Fruit fly (Drosophila melanogaster) whole organism, embryonic: ENCODE measurements around the gene CG43355.
A peak's percentile ranks its signal among the peaks of the same experiment; 100 is the strongest.

Experiments used
- Abd-B ChIP-seq: fragments of 200-800 bp; sonication (Bioruptor generic); optimal IDR thresholded peaks from 2 replicates; lab custom pipeline; 2018; ENCODE audit warnings: missing biosample characterization, mild to moderate bottlenecking, missing genetic modification characterization, moderate library complexity
- Bgb ChIP-seq: fragments of 200-800 bp; sonication (Bioruptor generic); IDR thresholded peaks from 2 replicates; pipeline ENCODE4 v1.3.6; 2022; ENCODE audit warnings: missing biosample characterization, missing genetic modification characterization; ENCODE audit not compliant: partially characterized antibody
- Blimp-1 ChIP-seq: fragments of 200-800 bp; sonication (Bioruptor generic); optimal IDR thresholded peaks from 3 replicates; lab custom pipeline; 2018; ENCODE audit warnings: missing biosample characterization, missing genetic modification characterization, mild to moderate bottlenecking, moderate library complexity, missing genetic modification reagents
- CG10274 ChIP-seq: fragments of 200-800 bp; sonication (Bioruptor generic); optimal IDR thresholded peaks from 3 replicates; lab custom pipeline; 2017; ENCODE audit warnings: missing biosample characterization, mild to moderate bottlenecking, missing genetic modification characterization
- CG10565 ChIP-seq: fragments of 200-800 bp; sonication (Bioruptor generic); optimal IDR thresholded peaks from 3 replicates; lab custom pipeline; 2016; ENCODE audit warnings: missing biosample characterization, mild to moderate bottlenecking, missing genetic modification characterization
- CG10959 ChIP-seq: fragments of 200-800 bp; sonication (Bioruptor generic); IDR thresholded peaks from 2 replicates; pipeline ENCODE4 v1.3.6; 2022; ENCODE audit warnings: missing biosample characterization, missing genetic modification characterization
- CG12659 ChIP-seq: fragments of 200-800 bp; sonication (Bioruptor generic); optimal IDR thresholded peaks from 3 replicates; lab custom pipeline; 2017; ENCODE audit warnings: mild to moderate bottlenecking, missing biosample characterization, missing genetic modification reagents, missing genetic modification characterization
- CG12769 ChIP-seq: fragments of 200-800 bp; sonication (Bioruptor generic); optimal IDR thresholded peaks from 2 replicates; lab custom pipeline; 2019; ENCODE audit warnings: missing biosample characterization, mild to moderate bottlenecking, missing genetic modification characterization, moderate library complexity
- CG13624 ChIP-seq: fragments of 200-800 bp; sonication (Bioruptor generic); optimal IDR thresholded peaks from 2 replicates; lab custom pipeline; 2016; ENCODE audit warnings: missing biosample characterization, missing genetic modification characterization
- CG14050 ChIP-seq: fragments of 200-800 bp; sonication (Bioruptor generic); IDR thresholded peaks from 3 replicates; pipeline ENCODE4 v1.3.6; 2022; ENCODE audit warnings: missing biosample characterization, missing genetic modification characterization
- CG15479 ChIP-seq: fragments of 200-800 bp; sonication (Bioruptor generic); optimal IDR thresholded peaks from 3 replicates; lab custom pipeline; 2019; ENCODE audit warnings: missing biosample characterization, mild to moderate bottlenecking, missing genetic modification characterization, moderate library complexity
- CG31224 ChIP-seq: fragments of 200-800 bp; sonication (Bioruptor generic); IDR thresholded peaks from 2 replicates; pipeline ENCODE4 v1.3.6; 2022; ENCODE audit warnings: missing biosample characterization, missing genetic modification characterization
- CG34224 ChIP-seq: fragments of 200-800 bp; sonication (Bioruptor generic); IDR thresholded peaks from 3 replicates; pipeline ENCODE4 v1.3.6; 2022; ENCODE audit warnings: missing biosample characterization, missing genetic modification characterization; ENCODE audit not compliant: partially characterized antibody
- CG3847 ChIP-seq: fragments of 200-800 bp; sonication (Bioruptor generic); IDR thresholded peaks from 2 replicates; pipeline ENCODE4 v1.3.6; 2022; ENCODE audit warnings: missing biosample characterization, missing genetic modification characterization
- CG4424 ChIP-seq: fragments of 200-800 bp; sonication (Bioruptor generic); optimal IDR thresholded peaks from 3 replicates; lab custom pipeline; 2016; ENCODE audit warnings: missing biosample characterization, missing genetic modification characterization
- CG4707 ChIP-seq: fragments of 200-800 bp; sonication (Bioruptor generic); optimal IDR thresholded peaks from 2 replicates; lab custom pipeline; 2018; ENCODE audit warnings: missing biosample characterization, mild to moderate bottlenecking, missing genetic modification characterization, moderate library complexity
- CG7271 ChIP-seq: fragments of 200-800 bp; sonication (Bioruptor generic); optimal IDR thresholded peaks from 2 replicates; lab custom pipeline; 2018; ENCODE audit warnings: missing biosample characterization, mild to moderate bottlenecking, missing genetic modification characterization, moderate library complexity
- CG8765 ChIP-seq: fragments of 200-800 bp; sonication (Bioruptor generic); IDR thresholded peaks from 2 replicates; pipeline ENCODE4 v1.3.6; 2022; ENCODE audit warnings: missing biosample characterization, missing genetic modification characterization
- Dek ChIP-seq: fragments of 200-800 bp; sonication (Bioruptor generic); optimal IDR thresholded peaks from 3 replicates; lab custom pipeline; 2019; ENCODE audit warnings: missing biosample characterization, mild to moderate bottlenecking, missing genetic modification characterization, moderate library complexity
- Dfd ChIP-seq, 2 experiments: fragments of >200 bp; optimal IDR thresholded peaks; 2 replicates each; lab custom pipeline; 2017; ENCODE audit warnings: missing biosample characterization in 2 of 2, missing genetic modification characterization in 2 of 2
- Dip2 ChIP-seq: fragments of 200-800 bp; sonication (Bioruptor generic); IDR thresholded peaks from 2 replicates; pipeline ENCODE4 v1.3.6; 2022; ENCODE audit warnings: missing biosample characterization, missing genetic modification characterization
- GATAe ChIP-seq: fragments of 200-800 bp; sonication (Bioruptor generic); conservative IDR thresholded peaks from 2 replicates; pipeline ENCODE4 v1.3.6; 2022; ENCODE audit warnings: missing biosample characterization, missing genetic modification characterization
- H15 ChIP-seq: fragments of 200-800 bp; sonication (Bioruptor generic); IDR thresholded peaks from 3 replicates; pipeline ENCODE4 v1.3.6; 2022; ENCODE audit warnings: missing biosample characterization, missing genetic modification characterization
- HmgZ ChIP-seq: fragments of 200-800 bp; sonication (Bioruptor generic); optimal IDR thresholded peaks from 2 replicates; lab custom pipeline; 2018; ENCODE audit warnings: missing biosample characterization, mild to moderate bottlenecking, missing genetic modification characterization
- Hr51 ChIP-seq, 2 experiments: fragments of 200-800 bp; sonication (Bioruptor generic); optimal IDR thresholded peaks; 2 replicates in 1 of 2; 3 replicates in 1 of 2; lab custom pipeline; 2016 to 2018; ENCODE audit warnings: missing biosample characterization in 2 of 2, missing genetic modification characterization in 2 of 2, mild to moderate bottlenecking in 1 of 2, moderate library complexity in 1 of 2
- Mes4 ChIP-seq: fragments of 200-800 bp; sonication (Bioruptor generic); optimal IDR thresholded peaks from 2 replicates; lab custom pipeline; 2016; ENCODE audit warnings: missing biosample characterization, missing genetic modification characterization
- NK7.1 ChIP-seq: fragments of 200-800 bp; sonication (Bioruptor generic); optimal IDR thresholded peaks from 3 replicates; lab custom pipeline; 2016; ENCODE audit warnings: missing biosample characterization, missing genetic modification characterization
- Neu2 ChIP-seq: fragments of 200-800 bp; sonication (Bioruptor generic); optimal IDR thresholded peaks from 3 replicates; lab custom pipeline; 2016; ENCODE audit warnings: missing biosample characterization, missing genetic modification characterization, borderline replicate concordance
- Nf-YC ChIP-seq: fragments of 200-800 bp; optimal IDR thresholded peaks from 3 replicates; lab custom pipeline; 2019; ENCODE audit warnings: missing biosample characterization, mild to moderate bottlenecking, missing genetic modification characterization, moderate library complexity
- Oli ChIP-seq: fragments of 200-800 bp; sonication (Bioruptor generic); optimal IDR thresholded peaks from 2 replicates; lab custom pipeline; 2018; ENCODE audit warnings: missing biosample characterization, mild to moderate bottlenecking, missing genetic modification characterization, moderate library complexity
- Pdp1 ChIP-seq, 2 experiments: fragments of 200-800 bp; sonication (Bioruptor generic); optimal IDR thresholded peaks; 3 replicates each; lab custom pipeline; 2016; ENCODE audit warnings: missing biosample characterization in 2 of 2, missing genetic modification characterization in 2 of 2, mild to moderate bottlenecking in 1 of 2, moderate library complexity in 1 of 2
- Sin3A ChIP-seq: fragments of >200 bp; optimal IDR thresholded peaks from 2 replicates; lab custom pipeline; 2018
- Spps ChIP-seq: fragments of 200-800 bp; sonication (Bioruptor generic); optimal IDR thresholded peaks from 2 replicates; lab custom pipeline; 2018; ENCODE audit warnings: missing biosample characterization, mild to moderate bottlenecking, missing genetic modification characterization
- ash1 ChIP-seq: fragments of 200-800 bp; sonication (Bioruptor generic); optimal IDR thresholded peaks from 2 replicates; lab custom pipeline; 2018; ENCODE audit warnings: missing biosample characterization, mild to moderate bottlenecking, missing genetic modification characterization
- corto ChIP-seq: fragments of 200-800 bp; sonication (Bioruptor generic); optimal IDR thresholded peaks from 2 replicates; lab custom pipeline; 2016; ENCODE audit warnings: missing biosample characterization, mild to moderate bottlenecking, missing genetic modification characterization, moderate library complexity
- croc ChIP-seq: fragments of 200-800 bp; sonication (Bioruptor generic); conservative IDR thresholded peaks from 3 replicates; pipeline ENCODE4 v1.3.6; 2022; ENCODE audit warnings: missing biosample characterization, missing genetic modification characterization
- danr ChIP-seq: fragments of 200-800 bp; sonication (Bioruptor generic); IDR thresholded peaks from 2 replicates; pipeline ENCODE4 v1.3.6; 2022; ENCODE audit warnings: missing biosample characterization, missing genetic modification characterization
- disco-r ChIP-seq: fragments of 200-800 bp; sonication (Bioruptor generic); optimal IDR thresholded peaks from 2 replicates; lab custom pipeline; 2016; ENCODE audit warnings: missing biosample characterization, missing genetic modification characterization
- dmrt99B ChIP-seq: fragments of 200-800 bp; sonication (Bioruptor generic); optimal IDR thresholded peaks from 2 replicates; lab custom pipeline; 2018; ENCODE audit warnings: missing biosample characterization, mild to moderate bottlenecking, missing genetic modification characterization, moderate library complexity
- eve ChIP-seq, 2 experiments: fragments of >200 bp; optimal IDR thresholded peaks; 2 replicates each; lab custom pipeline; 2017; ENCODE audit warnings: missing biosample characterization in 2 of 2, missing genetic modification characterization in 2 of 2
- gce ChIP-seq: fragments of 200-800 bp; sonication (Bioruptor generic); IDR thresholded peaks from 3 replicates; pipeline ENCODE4 v1.3.6; 2022; ENCODE audit warnings: missing biosample characterization, missing genetic modification characterization
- gsb-n ChIP-seq: fragments of 200-800 bp; sonication (Bioruptor generic); optimal IDR thresholded peaks from 3 replicates; lab custom pipeline; 2018; ENCODE audit warnings: missing biosample characterization, mild to moderate bottlenecking, missing genetic modification characterization
- kay ChIP-seq: fragments of 200-800 bp; sonication (Bioruptor generic); optimal IDR thresholded peaks from 2 replicates; lab custom pipeline; 2016; ENCODE audit warnings: missing biosample characterization, missing genetic modification characterization
- lola ChIP-seq, 3 experiments: fragments of >200 bp in 2 of 3; fragments of 200-800 bp in 1 of 3; sonication (Bioruptor generic) in 1 of 3; optimal IDR thresholded peaks; 2 replicates each; lab custom pipeline; 2017 to 2019; ENCODE audit warnings: missing biosample characterization in 3 of 3, missing genetic modification characterization in 3 of 3, mild to moderate bottlenecking in 1 of 3, moderate library complexity in 1 of 3
- odd ChIP-seq: fragments of 200-800 bp; sonication (Bioruptor generic); optimal IDR thresholded peaks from 2 replicates; lab custom pipeline; 2017; ENCODE audit warnings: missing biosample characterization, mild to moderate bottlenecking, missing genetic modification characterization
- seq ChIP-seq: fragments of 200-800 bp; sonication (Bioruptor generic); IDR thresholded peaks from 2 replicates; pipeline ENCODE4 v1.3.6; 2022; ENCODE audit warnings: missing biosample characterization, missing genetic modification characterization
- slou ChIP-seq: fragments of 200-800 bp; sonication (Bioruptor generic); optimal IDR thresholded peaks from 3 replicates; lab custom pipeline; 2016; ENCODE audit warnings: missing biosample characterization, missing genetic modification characterization
- sob ChIP-seq: fragments of 200-800 bp; sonication (Bioruptor generic); IDR thresholded peaks from 2 replicates; pipeline ENCODE4 v1.3.6; 2022; ENCODE audit warnings: missing biosample characterization, missing genetic modification characterization
- ttk ChIP-seq: fragments of 200-800 bp; sonication (Bioruptor generic); IDR thresholded peaks from 2 replicates; pipeline ENCODE4 v2.1.2; 2022; ENCODE audit warnings: missing biosample characterization, missing genetic modification characterization
- usp ChIP-seq: fragments of >200 bp; optimal IDR thresholded peaks from 2 replicates; lab custom pipeline; 2017; ENCODE audit warnings: missing biosample characterization, missing genetic modification characterization
- yki ChIP-seq: fragments of >200 bp; optimal IDR thresholded peaks from 3 replicates; lab custom pipeline; 2018

CG43355 gene

dm6 chr2L:11528129-11528589, 43.7 kb downstream of the CG43355 start, which contains the start of gene CG31705 (continued):
- TF ChIP-seq CG15479 (GFP tag; lab: Kevin White, UChicago) (no peak), Dek (tag; lab: Kevin White, UChicago) (peak; percentile 50), danr (GFP tag; lab: Robert Waterston, UW) (no peak), ttk (GFP tag; lab: Robert Waterston, UW) (0 out of 2 replicates have a peak, but pooled peaks have one; percentile 13), odd (GFP tag; lab: Kevin White, UChicago) (peak; percentile 25), seq (GFP tag; lab: Robert Waterston, UW) (no peak), H15 (no peak), kay (GFP tag; lab: Kevin White, UChicago) (no peak), sob (GFP tag; lab: Robert Waterston, UW) (peak; percentile 47; the same call in 1 of the 2 replicates), Dfd (GFP tag; optimal IDR thresholded peaks at IDR 0.05; lab: Kevin White, UChicago) (no peak), CG3847 (GFP tag; lab: Robert Waterston, UW) (0 out of 2 replicates have a peak, but pooled peaks have one; percentile 31), Mes4 (GFP tag; lab: Kevin White, UChicago) (no peak), Hr51 (GFP tag; optimal IDR thresholded peaks at IDR 0.05; lab: Kevin White, UChicago) (peak in 1 of 2 experiments; percentile 53), CG8765 (peak; percentile 41; the same call in 1 of the 2 replicates), CG10959 (GFP tag; lab: Robert Waterston, UW) (no peak), eve (GFP tag; optimal IDR thresholded peaks at IDR 0.05; lab: Kevin White, UChicago) (no peak), croc (GFP tag; lab: Robert Waterston, UW) (no peak), ash1 (GFP tag; lab: Kevin White, UChicago) (no peak), CG10565 (GFP tag; lab: Kevin White, UChicago) (no peak), Abd-B (GFP tag; lab: Kevin White, UChicago) (peak; percentile 27), lola (GFP tag; optimal IDR thresholded peaks at IDR 0.05; lab: Kevin White, UChicago) (no peak), Spps (tag; lab: Kevin White, UChicago) (no peak), CG12769 (tag; lab: Kevin White, UChicago) (no peak), CG34224 (GFP tag; lab: Robert Waterston, UW) (no peak), Dip2 (GFP tag; lab: Robert Waterston, UW) (no peak), CG12659 (GFP tag; lab: Kevin White, UChicago) (peak; percentile 50), Bgb (GFP tag; lab: Robert Waterston, UW) (no peak), NK7.1 (GFP tag; lab: Kevin White, UChicago) (no peak), corto (GFP tag; lab: Kevin White, UChicago) (peak; percentile 12), Oli (tag; lab: Kevin White, UChicago) (peak; percentile 63), Nf-YC (tag; lab: Kevin White, UChicago) (no peak), dmrt99B (tag; lab: Kevin White, UChicago) (peak; percentile 60), GATAe (GFP tag; lab: Robert Waterston, UW) (no peak), CG4707 (no peak), gsb-n (tag; lab: Kevin White, UChicago) (no peak), Pdp1 (GFP tag; optimal IDR thresholded peaks at IDR 0.05; lab: Kevin White, UChicago) (no peak), CG7271 (tag; lab: Kevin White, UChicago) (no peak), Neu2 (GFP tag; lab: Kevin White, UChicago) (no peak), Blimp-1 (GFP tag; lab: Kevin White, UChicago) (no peak), usp (GFP tag; lab: Kevin White, UChicago) (no peak), yki (lab: Kevin White, UChicago) (no peak), slou (GFP tag; lab: Kevin White, UChicago) (peak; percentile 55), Sin3A (no peak), CG10274 (GFP tag; lab: Kevin White, UChicago) (peak; percentile 50), CG13624 (no peak), disco-r (GFP tag; lab: Kevin White, UChicago) (no peak), HmgZ (tag; lab: Kevin White, UChicago) (no peak), CG14050 (GFP tag; lab: Robert Waterston, UW) (peak; percentile 42; the same call in 2 of the 3 replicates), CG4424 (peak; percentile 34), CG31224 (GFP tag; lab: Robert Waterston, UW) (peak; percentile 5; the same call in 1 of the 2 replicates), gce (GFP tag; lab: Robert Waterston, UW) (no peak)
